Worm (Caenorhabditis elegans) whole organism, L1 larva: ENCODE data around the gene hir-1.

ENCODE experiments used
- Y116A8C.19 ChIP-seq: sonication (generic microtip); optimal IDR thresholded peaks from 2 replicates; lab custom pipeline; 2016; ENCODE audit warnings: missing compliant biosample characterization, missing genetic modification characterization, borderline replicate concordance
- fos-1 ChIP-seq: fragments of 150-350 bp; optimal IDR thresholded peaks from 2 replicates; lab custom pipeline; 2014; ENCODE audit warnings: missing biosample characterization, missing genetic modification characterization
- lin-15B ChIP-seq: fragments of 150-350 bp; sonication (generic microtip); optimal IDR thresholded peaks from 3 replicates; lab custom pipeline; 2014; ENCODE audit warnings: missing biosample characterization, missing genetic modification characterization

DNA sequence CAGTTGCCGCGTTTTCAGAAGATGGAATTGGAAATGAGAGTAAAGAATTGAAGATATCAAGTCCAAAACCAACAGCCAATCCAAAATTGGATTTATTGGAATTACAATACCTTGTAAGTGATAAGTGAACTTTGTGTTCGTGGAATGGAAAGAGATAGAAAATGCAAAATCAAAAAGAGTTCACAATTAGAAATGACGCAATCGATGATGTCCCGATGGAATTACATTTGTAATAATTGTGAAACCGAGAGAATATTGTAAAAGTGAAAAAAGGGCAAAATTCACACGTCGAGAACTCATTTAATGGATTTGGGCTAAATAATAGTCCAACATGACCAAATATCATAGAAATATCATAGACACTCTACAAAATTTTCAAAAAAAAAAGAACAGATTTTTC, 3.3 kb downstream of the hir-1 start:
- TF ChIP-seq fos-1 (tag; lab: Kevin White, UChicago) (no peak), lin-15B (tag; lab: Kevin White, UChicago) (no peak), Y116A8C.19 (tag; lab: Kevin White, UChicago) (no peak)
